Fruit fly (Drosophila melanogaster) S2 (cell line): ENCODE data around the gene CG7900.

Source experiments
- CG8478 ChIP-seq: fragments of >200 bp; optimal IDR thresholded peaks from 2 replicates; lab custom pipeline; 2018
- CTCF ChIP-seq, 2 experiments: fragments of >200 bp; optimal IDR thresholded peaks; 2 replicates each; lab custom pipeline; 2018

DNA sequence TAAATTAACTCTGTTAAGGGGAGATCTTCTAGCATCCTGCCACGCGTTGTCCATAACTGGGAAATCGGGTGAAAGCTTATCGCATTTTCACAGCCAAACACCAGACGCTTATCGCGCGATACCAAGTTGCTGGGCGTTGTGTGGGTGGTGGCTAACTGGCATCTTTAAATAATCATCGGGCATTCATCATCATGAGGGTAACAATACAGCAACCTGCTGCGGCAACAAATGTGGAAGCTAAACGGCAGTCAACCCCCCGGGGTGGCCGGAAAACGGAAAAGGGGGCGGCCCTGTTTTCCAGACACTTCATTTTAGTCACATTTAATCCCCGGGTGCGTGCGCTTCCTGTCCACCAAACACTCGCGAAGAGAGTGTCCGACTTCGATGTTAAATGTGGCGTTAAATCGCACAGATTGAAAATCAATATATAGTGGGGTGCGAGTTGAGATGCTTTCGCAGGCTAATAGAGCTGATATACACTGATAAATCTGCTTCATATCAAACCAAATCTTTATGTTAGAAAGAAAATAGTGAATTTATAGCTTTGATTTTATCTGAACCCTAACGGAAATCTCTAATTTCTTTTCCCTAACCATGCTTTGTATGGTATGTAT is 58.8 kb downstream of the CG7900 start:
- no peak for TF ChIP-seq CG8478 (lab: Kevin White, UChicago)
- no peak for TF ChIP-seq CTCF (optimal IDR thresholded peaks at IDR 0.05; lab: Kevin White, UChicago)
